Fruit fly (Drosophila melanogaster) whole organism, larva: ENCODE results near the gene CG9953.

Source experiments
- noc ChIP-seq: fragments of 200-800 bp; sonication (Bioruptor generic); optimal IDR thresholded peaks from 3 replicates; lab custom pipeline; 2019; ENCODE audit warnings: missing biosample characterization, mild to moderate bottlenecking, missing genetic modification characterization, moderate library complexity

Gene CG9953

DNA sequence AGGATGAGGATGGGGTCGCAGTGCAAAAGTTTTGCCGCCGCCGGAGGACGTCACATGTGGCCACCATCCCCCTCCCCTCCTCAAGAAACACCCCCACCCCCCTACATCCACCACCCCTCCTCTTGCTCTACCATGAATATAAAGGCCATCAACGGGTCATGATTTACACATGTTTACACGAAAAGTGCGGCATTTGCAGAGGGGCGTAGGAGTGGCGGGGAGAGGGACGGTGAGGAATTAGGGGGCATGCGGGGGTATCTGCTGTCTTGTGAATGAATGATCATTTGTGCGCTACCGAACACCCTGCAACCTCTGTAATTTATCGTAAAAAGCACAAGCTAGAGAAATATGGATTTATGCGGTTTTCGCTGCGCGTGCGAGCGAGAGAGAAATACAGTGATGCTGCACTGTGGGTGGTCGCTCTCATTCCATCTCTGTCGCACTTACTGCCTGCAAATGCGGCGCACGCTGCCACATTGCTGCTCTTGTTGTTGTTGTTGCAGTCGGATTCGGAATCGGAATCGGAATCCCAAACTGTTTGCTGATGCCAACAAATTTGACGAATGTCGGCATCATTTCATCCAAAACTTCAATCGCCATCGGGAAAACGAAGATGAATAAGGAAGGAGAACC, 11.8 kb downstream of the CG9953 start:
- no peak for TF ChIP-seq noc (tag; lab: Kevin White, UChicago)

DNA sequence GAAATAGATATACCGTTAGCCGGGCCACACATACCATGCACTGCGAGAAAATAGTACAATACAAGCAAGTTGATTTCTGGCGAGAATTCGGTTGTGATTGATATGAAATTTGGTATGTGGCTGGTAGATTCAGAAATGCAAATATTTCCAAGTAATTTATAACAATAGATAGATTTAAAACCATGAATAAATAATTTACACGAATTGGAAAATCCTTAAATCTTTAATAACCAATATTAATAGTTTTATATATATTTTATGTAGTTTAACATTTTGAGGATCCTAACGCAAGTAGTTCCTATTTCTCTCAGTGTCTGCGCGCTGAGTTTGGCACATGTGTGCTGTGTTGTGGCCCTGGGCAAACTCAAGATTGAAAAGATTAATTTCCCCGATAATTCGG, 12.4 kb downstream of the CG9953 start:
- no peak for TF ChIP-seq noc (tag; lab: Kevin White, UChicago)

DNA sequence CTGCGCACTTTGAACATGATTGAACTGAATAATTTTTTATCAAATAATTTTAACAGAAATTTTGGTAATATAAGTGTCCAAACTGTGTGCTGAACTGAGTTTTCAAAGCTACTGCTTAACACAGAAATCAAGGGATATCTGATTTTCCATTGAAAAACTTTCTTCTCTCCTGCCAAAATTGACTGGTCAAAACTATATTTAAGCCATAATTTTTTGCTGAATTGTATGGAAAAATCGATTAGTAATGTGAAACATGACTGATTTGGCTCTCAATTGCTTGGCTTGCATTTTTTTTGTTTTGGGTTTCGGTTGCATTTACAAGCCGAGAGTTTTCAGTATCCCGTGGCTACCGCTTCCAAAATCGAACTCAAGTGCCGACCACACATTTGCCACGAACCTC, 15.0 kb downstream of the CG9953 start, which contains the start of the genes CG32388 and CG43439:
TSS of gene CG32388 (minus strand) at position 101 of the 400 bp plus-strand sequence.
TSS of gene CG43439 (minus strand) at position 101 of the 400 bp plus-strand sequence.
- no peak for TF ChIP-seq noc (tag; lab: Kevin White, UChicago)

DNA sequence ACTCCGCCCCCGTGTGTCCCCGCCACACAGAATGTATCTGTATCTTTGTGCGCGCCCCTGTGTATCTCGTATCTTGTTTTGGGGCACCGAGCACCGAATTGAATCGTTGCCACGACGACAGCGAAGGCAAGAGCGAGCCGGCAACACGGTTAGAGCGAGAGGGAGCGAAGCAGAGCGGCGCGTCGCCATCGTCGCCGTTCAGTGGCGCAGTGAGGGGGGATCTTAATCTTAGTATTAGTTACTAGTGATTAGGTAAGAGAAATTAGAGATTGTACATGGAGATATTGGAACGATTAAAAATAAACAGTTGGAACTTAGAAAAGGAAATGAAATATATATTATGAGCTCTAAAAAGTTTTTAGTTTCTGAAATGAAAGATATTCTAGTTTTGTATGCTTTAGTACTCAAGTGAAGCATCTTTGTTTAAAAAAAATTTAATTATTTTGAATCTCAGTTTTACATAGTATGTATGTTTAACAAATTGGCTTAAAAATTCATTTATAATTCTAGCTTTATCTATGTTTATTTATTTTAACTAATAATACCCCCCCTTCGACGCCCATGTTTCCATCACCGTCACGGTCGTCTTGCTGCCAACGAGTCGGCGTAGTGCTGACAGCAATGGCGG, 19.6 kb downstream of the CG9953 start:
- TF ChIP-seq noc (tag; lab: Kevin White, UChicago), result peak; percentile 76

DNA sequence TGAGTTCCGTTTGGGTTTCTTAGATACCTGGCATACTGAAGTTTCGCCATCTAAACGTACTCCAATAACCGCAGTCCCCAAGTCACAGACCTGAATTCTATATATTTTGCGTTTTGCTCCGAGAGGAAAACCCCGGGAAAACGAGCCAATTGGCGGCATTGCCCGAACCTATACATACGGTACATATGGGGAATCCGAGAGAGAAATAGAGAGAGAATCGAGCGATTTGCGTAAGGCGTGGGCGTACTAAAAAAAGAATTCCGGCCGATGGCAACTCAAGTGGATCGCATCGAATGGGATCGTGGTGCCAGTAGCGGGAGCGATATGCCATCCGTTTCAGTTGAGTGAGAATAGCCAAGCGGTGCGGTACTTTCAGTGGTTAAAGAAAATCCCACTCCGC, 20.8 kb downstream of the CG9953 start, which contains the start of gene bin:
TSS of gene bin (plus strand) at position 335 of the 400 bp plus-strand sequence.
- no peak for TF ChIP-seq noc (tag; lab: Kevin White, UChicago)

DNA sequence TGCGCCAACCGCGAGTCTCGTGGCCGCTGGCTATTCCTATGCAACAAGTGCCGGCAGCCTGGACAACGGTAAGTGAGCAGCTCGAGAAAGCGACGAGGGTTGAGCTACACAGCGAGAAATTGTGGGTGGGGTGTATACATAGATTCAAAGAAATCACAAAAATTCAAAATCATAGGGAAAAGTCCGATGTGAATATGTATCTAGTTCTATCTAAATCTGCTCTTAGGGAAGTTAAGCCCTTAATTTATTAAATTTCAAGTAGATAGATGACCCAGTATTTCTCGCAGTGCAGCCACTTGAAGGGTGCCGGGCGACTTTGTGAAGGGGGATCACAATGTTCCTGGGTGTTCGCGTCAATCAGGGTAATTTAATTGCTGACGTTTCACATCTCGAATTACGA, 23.9 kb downstream of the CG9953 start:
- TF ChIP-seq noc (tag; lab: Kevin White, UChicago), result no peak

DNA sequence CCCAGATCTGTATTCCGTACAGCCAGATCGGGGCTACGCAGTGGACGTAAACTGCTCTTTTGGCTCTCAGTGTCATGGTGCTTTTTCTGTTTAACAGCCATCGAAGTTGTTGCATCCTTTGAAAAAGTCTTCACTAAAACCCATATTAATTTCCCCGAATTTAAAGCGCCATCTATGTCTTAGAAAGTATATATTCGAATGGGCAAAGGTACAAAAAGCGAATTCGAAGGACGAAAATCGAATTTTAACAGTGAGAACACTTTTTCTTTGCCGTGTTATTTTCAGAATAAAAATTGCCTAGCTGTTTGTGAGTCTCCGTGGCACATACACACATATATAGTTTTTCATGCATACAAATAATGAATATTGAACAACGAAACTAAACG, 25.9 kb downstream of the CG9953 start:
- TF ChIP-seq noc (tag; lab: Kevin White, UChicago), result no peak

DNA sequence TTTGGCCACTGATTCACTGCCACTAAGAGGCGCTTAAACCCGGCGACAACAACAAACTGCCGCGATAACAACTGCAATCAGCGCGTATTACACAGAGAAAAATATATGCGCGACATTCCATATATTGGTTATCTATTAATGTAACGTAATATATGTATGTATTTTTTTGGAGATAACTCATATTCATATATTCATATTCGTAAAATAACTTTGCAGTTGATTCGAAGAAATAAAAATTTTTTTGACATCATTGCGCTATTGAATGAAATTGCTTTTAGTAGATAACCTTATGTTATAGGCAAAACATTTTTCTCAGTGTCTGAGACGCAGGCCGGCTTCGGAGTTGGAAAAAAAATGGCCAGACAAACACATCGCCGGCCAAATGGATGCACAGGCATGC, 27.4 kb downstream of the CG9953 start:
- no peak for TF ChIP-seq noc (tag; lab: Kevin White, UChicago)

DNA sequence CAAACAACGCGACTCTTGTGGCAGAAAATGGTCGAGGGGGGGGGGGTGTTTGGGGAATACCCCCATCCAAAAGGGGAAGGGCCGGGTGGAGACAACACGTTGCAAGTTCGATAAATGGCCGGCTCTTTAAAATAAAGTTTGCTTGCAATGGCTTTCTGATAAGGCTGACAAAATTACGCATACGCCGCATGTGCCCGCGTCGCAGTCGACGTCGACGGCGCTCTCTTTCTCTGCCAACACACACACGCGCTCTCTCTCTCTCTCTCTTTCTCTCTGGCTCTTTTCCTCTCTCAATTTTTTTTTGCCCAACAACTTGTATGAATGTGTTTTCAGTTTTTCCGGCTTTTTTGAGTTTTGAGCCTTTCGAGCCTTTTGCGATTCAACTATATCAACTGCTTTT, 28.0 kb downstream of the CG9953 start:
- TF ChIP-seq noc (tag; lab: Kevin White, UChicago), result no peak

DNA sequence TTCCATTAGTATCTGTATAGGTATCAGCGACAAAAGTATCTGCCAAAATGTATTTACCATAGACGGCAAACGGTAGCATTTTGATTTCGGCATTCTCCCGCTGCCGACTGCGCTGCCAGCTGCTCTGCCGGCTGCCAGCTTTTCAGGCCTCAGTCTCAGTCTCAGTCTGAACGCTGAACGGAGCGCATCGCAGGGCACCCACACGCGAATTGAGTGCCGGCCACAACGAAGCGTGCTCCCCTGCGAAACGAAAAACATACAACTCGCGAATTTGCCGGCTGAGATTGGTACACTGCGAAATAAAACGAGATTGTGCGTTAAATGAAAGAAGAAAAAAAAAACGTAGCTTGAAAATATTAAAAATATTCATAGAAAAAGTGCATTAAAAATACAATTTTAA, 29.2 kb downstream of the CG9953 start, which contains the start of gene Mp:
TSS of gene Mp (plus strand) at position 152 of the 400 bp plus-strand sequence.
- no peak for TF ChIP-seq noc (tag; lab: Kevin White, UChicago)

DNA sequence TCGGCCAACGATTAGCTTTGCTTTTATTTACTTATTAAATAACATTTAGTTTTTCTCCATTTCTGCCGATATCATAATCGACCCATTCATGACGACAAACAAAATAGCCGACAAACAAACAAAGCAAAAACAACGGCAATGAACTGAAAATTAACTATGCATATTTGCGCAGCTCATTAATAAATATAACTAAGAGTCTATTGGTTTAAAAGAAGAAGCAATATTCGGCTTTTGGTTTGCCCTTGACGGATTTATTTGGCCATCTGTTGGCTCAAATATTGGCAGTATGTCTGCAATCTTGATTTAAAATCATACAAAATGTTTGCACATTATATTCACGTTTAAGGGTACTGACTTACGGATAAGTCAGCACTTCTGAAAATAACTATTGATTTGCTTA, 30.5 kb downstream of the CG9953 start:
- TF ChIP-seq noc (tag; lab: Kevin White, UChicago), result no peak

DNA sequence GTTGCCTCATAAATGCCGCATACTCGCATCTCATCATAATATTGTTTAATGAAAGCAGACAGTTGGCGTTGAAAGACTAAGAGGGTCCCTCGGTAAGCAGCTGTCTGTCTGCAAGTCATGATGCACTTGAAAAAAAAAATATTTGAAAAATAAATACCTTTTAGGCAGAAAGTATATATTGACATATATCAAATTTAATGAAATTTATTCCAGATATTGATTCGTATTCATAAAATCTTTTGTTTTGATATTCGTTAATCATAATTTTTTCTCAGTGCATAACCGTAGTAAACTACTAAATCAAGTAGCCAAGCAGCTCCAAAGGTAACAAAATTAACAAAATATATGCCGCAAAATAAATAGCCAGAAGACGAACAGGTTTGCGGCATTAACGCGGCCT, 32.4 kb downstream of the CG9953 start:
- TF ChIP-seq noc (tag; lab: Kevin White, UChicago), result no peak

DNA sequence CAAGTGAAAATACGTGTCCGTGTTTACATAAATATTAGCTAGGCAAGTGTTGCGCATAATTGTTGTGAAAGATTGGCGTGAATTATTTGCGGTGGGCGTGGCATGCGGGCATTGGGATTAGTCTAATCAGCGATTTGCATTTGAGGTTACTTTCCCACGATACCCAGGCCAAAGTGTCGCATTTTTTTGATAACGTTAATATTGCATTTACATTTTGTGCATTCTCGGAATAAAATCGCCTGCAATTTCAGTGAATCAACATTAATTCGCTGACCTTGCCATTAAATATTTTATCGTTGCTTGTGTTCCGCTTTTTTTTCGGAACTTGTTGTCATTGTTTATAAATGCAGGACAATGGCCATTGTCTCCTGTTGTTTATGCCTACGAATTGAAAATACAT, 32.9 kb downstream of the CG9953 start:
- TF ChIP-seq noc (tag; lab: Kevin White, UChicago), result no peak

DNA sequence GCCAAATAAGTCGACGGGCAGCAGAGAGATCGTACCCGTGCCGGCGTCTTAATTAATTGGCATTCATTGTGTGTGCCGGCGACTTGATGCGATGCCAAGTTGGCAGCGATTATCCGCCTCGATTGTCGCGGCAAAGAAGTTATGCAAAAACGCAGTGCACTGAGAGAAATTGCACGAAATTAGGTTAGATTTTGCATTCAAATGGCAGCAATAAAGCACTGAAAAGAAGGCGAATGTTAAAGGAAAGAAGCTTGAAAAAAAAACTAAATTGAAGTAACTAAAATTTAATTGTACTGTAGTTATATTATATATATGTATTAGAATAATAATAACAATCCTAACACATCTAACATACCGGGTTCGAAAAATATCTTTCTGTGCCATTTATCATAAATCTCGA, 33.7 kb downstream of the CG9953 start:
- TF ChIP-seq noc (tag; lab: Kevin White, UChicago), result no peak

DNA sequence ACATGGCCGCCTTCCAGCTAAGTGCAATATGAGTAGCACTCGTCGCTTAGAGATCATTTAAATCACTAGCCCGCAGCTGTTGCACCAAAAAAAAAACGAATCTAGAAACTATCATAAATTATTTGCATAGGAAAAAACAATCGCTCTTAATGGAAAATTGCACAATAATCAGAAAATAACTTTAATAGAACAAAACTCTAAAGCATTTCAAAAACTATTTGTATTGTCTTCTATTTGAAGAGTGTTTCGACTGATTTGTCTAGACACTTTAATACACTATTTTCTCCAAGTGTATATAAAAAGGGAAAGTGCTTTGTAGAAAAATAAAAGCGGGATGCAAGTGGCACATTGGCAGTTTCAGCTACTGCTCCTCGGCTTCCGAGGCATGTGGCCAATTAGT, 37.0 kb downstream of the CG9953 start:
- TF ChIP-seq noc (tag; lab: Kevin White, UChicago), result no peak

DNA sequence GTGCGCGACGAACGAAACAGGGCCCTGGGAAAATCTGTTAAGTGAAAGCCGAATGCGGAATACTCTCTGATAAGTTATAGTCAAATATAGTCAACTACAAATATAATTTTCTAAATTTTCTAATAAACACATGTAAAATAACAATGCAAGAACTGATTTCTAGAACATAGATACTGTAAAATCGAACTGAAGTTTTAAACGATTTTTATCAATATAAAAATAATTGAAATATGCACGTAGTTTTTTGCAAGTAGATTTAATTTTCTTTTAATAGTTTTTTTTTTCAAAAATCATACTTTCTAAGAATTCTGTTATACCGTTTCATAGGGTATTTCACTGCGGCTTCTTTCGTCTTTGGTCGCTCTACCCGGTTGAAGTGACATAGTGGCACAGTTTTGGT, 38.9 kb downstream of the CG9953 start:
- TF ChIP-seq noc (tag; lab: Kevin White, UChicago), result peak; percentile 27

DNA sequence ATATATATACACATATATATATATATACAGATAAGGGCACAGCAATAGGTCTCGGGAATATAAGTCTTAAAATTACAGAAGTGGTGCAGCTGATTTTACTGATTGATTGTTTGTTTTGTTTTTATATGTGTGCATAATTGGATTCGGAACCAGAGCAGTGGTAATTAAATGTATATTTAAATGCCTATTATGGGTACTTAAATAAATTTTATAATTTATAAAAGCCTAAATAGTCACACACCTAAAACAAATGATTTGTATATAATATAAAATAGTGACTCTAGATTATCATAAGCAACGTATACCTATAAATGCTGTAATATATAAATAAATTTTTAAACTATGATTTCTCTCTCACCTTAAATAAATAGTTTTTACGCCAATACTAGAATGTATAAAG, 40.0 kb downstream of the CG9953 start:
- TF ChIP-seq noc (tag; lab: Kevin White, UChicago), result no peak
